Fruit fly (Drosophila melanogaster) whole organism, embryonic: Measurements from ENCODE around the gene Notum.

Experiments
- Aef1 ChIP-seq: fragments of 200-800 bp; sonication (Bioruptor generic); IDR thresholded peaks from 3 replicates; pipeline ENCODE4 v1.3.6; 2022; ENCODE audit warnings: missing biosample characterization, missing genetic modification characterization
- CG11504 ChIP-seq: fragments of 200-800 bp; sonication (Bioruptor generic); optimal IDR thresholded peaks from 3 replicates; lab custom pipeline; 2019; ENCODE audit warnings: missing biosample characterization, mild to moderate bottlenecking, missing genetic modification characterization, moderate library complexity
- CG12299 ChIP-seq: fragments of 200-800 bp; sonication (Bioruptor generic); optimal IDR thresholded peaks from 2 replicates; lab custom pipeline; 2018; ENCODE audit warnings: missing biosample characterization, mild to moderate bottlenecking, missing genetic modification characterization
- CG14667 ChIP-seq: fragments of 200-800 bp; sonication (Bioruptor generic); IDR thresholded peaks from 2 replicates; pipeline ENCODE4 v1.3.6; 2022; ENCODE audit warnings: missing biosample characterization, missing genetic modification characterization
- CG18619 ChIP-seq: fragments of 200-800 bp; sonication (Bioruptor generic); optimal IDR thresholded peaks from 3 replicates; lab custom pipeline; 2017; ENCODE audit warnings: missing biosample characterization, mild to moderate bottlenecking, missing genetic modification characterization
- CG2712 ChIP-seq: fragments of 200-800 bp; optimal IDR thresholded peaks from 3 replicates; lab custom pipeline; 2019; ENCODE audit warnings: missing biosample characterization, mild to moderate bottlenecking, missing genetic modification characterization, moderate library complexity
- CG2875 ChIP-seq: fragments of 200-800 bp; sonication (Bioruptor generic); optimal IDR thresholded peaks from 2 replicates; lab custom pipeline; 2017; ENCODE audit warnings: missing biosample characterization, mild to moderate bottlenecking, missing genetic modification characterization, missing genetic modification reagents
- CG30431 ChIP-seq: fragments of 200-800 bp; sonication (Bioruptor generic); optimal IDR thresholded peaks from 2 replicates; lab custom pipeline; 2017; ENCODE audit warnings: missing biosample characterization, missing genetic modification characterization
- CG31365 ChIP-seq: fragments of 200-800 bp; sonication (Bioruptor generic); optimal IDR thresholded peaks from 2 replicates; lab custom pipeline; 2018; ENCODE audit warnings: missing biosample characterization, mild to moderate bottlenecking, missing genetic modification characterization
- CG3407 ChIP-seq: fragments of 200-800 bp; sonication (Bioruptor generic); optimal IDR thresholded peaks from 2 replicates; lab custom pipeline; 2018; ENCODE audit warnings: missing biosample characterization, mild to moderate bottlenecking, missing genetic modification characterization
- CG4360 ChIP-seq: fragments of 200-800 bp; sonication (Bioruptor generic); IDR thresholded peaks from 2 replicates; pipeline ENCODE4 v1.3.6; 2022; ENCODE audit warnings: missing biosample characterization, missing genetic modification characterization
- CG4617 ChIP-seq: fragments of 200-800 bp; sonication (Bioruptor generic); optimal IDR thresholded peaks from 3 replicates; lab custom pipeline; 2016; ENCODE audit warnings: missing biosample characterization, missing genetic modification characterization, borderline replicate concordance
- CG4854 ChIP-seq: fragments of 200-800 bp; sonication (Bioruptor generic); optimal IDR thresholded peaks from 2 replicates; lab custom pipeline; 2016; ENCODE audit warnings: missing biosample characterization, missing genetic modification characterization, inconsistent platforms
- CG6254 ChIP-seq: fragments of 200-800 bp; sonication (Bioruptor generic); optimal IDR thresholded peaks from 3 replicates; lab custom pipeline; 2017; ENCODE audit warnings: mild to moderate bottlenecking, missing biosample characterization, missing genetic modification reagents, missing genetic modification characterization
- CG6689 ChIP-seq: fragments of 200-800 bp; sonication (Bioruptor generic); IDR thresholded peaks from 2 replicates; pipeline ENCODE4 v1.3.6; 2022; ENCODE audit warnings: missing biosample characterization, missing genetic modification characterization
- CG7963 ChIP-seq: fragments of 200-800 bp; sonication (Bioruptor generic); IDR thresholded peaks from 3 replicates; pipeline ENCODE4 v1.3.6; 2022; ENCODE audit warnings: missing biosample characterization, missing genetic modification characterization; ENCODE audit not compliant: partially characterized antibody
- CG9817 ChIP-seq: fragments of 200-800 bp; sonication (Bioruptor generic); optimal IDR thresholded peaks from 2 replicates; lab custom pipeline; 2018; ENCODE audit warnings: missing biosample characterization, mild to moderate bottlenecking, missing genetic modification characterization, moderate library complexity
- CTCF ChIP-seq: fragments of 200-800 bp; sonication (Bioruptor generic); optimal IDR thresholded peaks from 2 replicates; lab custom pipeline; 2017; ENCODE audit warnings: missing biosample characterization, mild to moderate bottlenecking, missing genetic modification characterization, moderate library complexity
- CrebB ChIP-seq: fragments of 200-800 bp; sonication (Bioruptor generic); optimal IDR thresholded peaks from 3 replicates; lab custom pipeline; 2018; ENCODE audit warnings: missing biosample characterization, mild to moderate bottlenecking, missing genetic modification characterization
- D19A ChIP-seq: fragments of 200-800 bp; optimal IDR thresholded peaks from 3 replicates; lab custom pipeline; 2019; ENCODE audit warnings: missing biosample characterization, mild to moderate bottlenecking, missing genetic modification characterization, moderate library complexity
- Dbx ChIP-seq: fragments of 200-800 bp; sonication (Bioruptor generic); IDR thresholded peaks from 3 replicates; pipeline ENCODE4 v1.3.6; 2022; ENCODE audit warnings: missing biosample characterization, missing genetic modification characterization
- Dfd ChIP-seq, 2 experiments: fragments of >200 bp; optimal IDR thresholded peaks; 2 replicates each; lab custom pipeline; 2017; ENCODE audit warnings: missing biosample characterization in 2 of 2, missing genetic modification characterization in 2 of 2
- Dll ChIP-seq: fragments of 200-800 bp; sonication (Bioruptor generic); IDR thresholded peaks from 4 replicates; pipeline ENCODE4 v1.3.6; 2022; ENCODE audit warnings: missing biosample characterization, missing genetic modification characterization; ENCODE audit not compliant: partially characterized antibody
- HLH3B ChIP-seq: fragments of 200-800 bp; sonication (Bioruptor generic); IDR thresholded peaks from 2 replicates; pipeline ENCODE4 v1.3.6; 2022; ENCODE audit warnings: missing biosample characterization, missing genetic modification characterization
- HLHmδ ChIP-seq: fragments of 200-800 bp; sonication (Bioruptor generic); optimal IDR thresholded peaks from 2 replicates; lab custom pipeline; 2018; ENCODE audit warnings: missing biosample characterization, mild to moderate bottlenecking, missing genetic modification characterization, moderate library complexity
- Hand ChIP-seq: fragments of 200-800 bp; sonication (Bioruptor generic); optimal IDR thresholded peaks from 2 replicates; lab custom pipeline; 2017; ENCODE audit warnings: mild to moderate bottlenecking, missing biosample characterization, missing genetic modification reagents, missing genetic modification characterization
- Hmx ChIP-seq: fragments of 200-800 bp; sonication (Bioruptor generic); optimal IDR thresholded peaks from 2 replicates; lab custom pipeline; 2016; ENCODE audit warnings: missing biosample characterization, missing genetic modification characterization
- Kr ChIP-seq: fragments of 200-800 bp; sonication (Bioruptor generic); optimal IDR thresholded peaks from 2 replicates; lab custom pipeline; 2017; ENCODE audit warnings: missing biosample characterization, mild to moderate bottlenecking, missing genetic modification characterization
- Med ChIP-seq: fragments of 200-800 bp; sonication (Bioruptor generic); peaks from one replicate; lab custom pipeline; 2016; ENCODE audit warnings: missing biosample characterization, missing genetic modification characterization, mild to moderate bottlenecking, inconsistent platforms, moderate library complexity
- Myb ChIP-seq: fragments of 200-800 bp; sonication (Bioruptor generic); optimal IDR thresholded peaks from 2 replicates; lab custom pipeline; 2016; ENCODE audit warnings: missing biosample characterization, missing genetic modification characterization
- cato ChIP-seq: fragments of 200-800 bp; sonication (Bioruptor generic); optimal IDR thresholded peaks from 2 replicates; lab custom pipeline; 2016; ENCODE audit warnings: missing biosample characterization, missing genetic modification characterization, borderline replicate concordance
- chif ChIP-seq, 2 experiments: fragments of 200-800 bp; sonication (Bioruptor generic); optimal IDR thresholded peaks; 3 replicates each; lab custom pipeline; 2016; ENCODE audit warnings: missing biosample characterization in 2 of 2, missing genetic modification characterization in 2 of 2
- corto ChIP-seq: fragments of 200-800 bp; sonication (Bioruptor generic); optimal IDR thresholded peaks from 2 replicates; lab custom pipeline; 2016; ENCODE audit warnings: missing biosample characterization, mild to moderate bottlenecking, missing genetic modification characterization, moderate library complexity
- crol ChIP-seq: fragments of 200-800 bp; sonication (Bioruptor generic); IDR thresholded peaks from 2 replicates; pipeline ENCODE4 v1.3.6; 2022; ENCODE audit warnings: missing biosample characterization, missing genetic modification characterization
- disco-r ChIP-seq: fragments of 200-800 bp; sonication (Bioruptor generic); optimal IDR thresholded peaks from 2 replicates; lab custom pipeline; 2016; ENCODE audit warnings: missing biosample characterization, missing genetic modification characterization
- ems ChIP-seq: fragments of 200-800 bp; sonication (Bioruptor generic); optimal IDR thresholded peaks from 3 replicates; lab custom pipeline; 2016; ENCODE audit warnings: missing biosample characterization, missing genetic modification characterization
- fd96Cb ChIP-seq: fragments of 200-800 bp; sonication (Bioruptor generic); optimal IDR thresholded peaks from 2 replicates; lab custom pipeline; 2018; ENCODE audit warnings: missing biosample characterization, mild to moderate bottlenecking, missing genetic modification characterization, moderate library complexity
- gcm ChIP-seq: fragments of 200-800 bp; sonication (Bioruptor generic); optimal IDR thresholded peaks from 2 replicates; lab custom pipeline; 2019; ENCODE audit warnings: missing biosample characterization, mild to moderate bottlenecking, missing genetic modification characterization, moderate library complexity
- gem ChIP-seq: fragments of 200-800 bp; sonication (Bioruptor generic); optimal IDR thresholded peaks from 2 replicates; lab custom pipeline; 2019; ENCODE audit warnings: missing biosample characterization, mild to moderate bottlenecking, missing genetic modification characterization, moderate library complexity
- kni ChIP-seq: fragments of 200-800 bp; sonication (Bioruptor generic); optimal IDR thresholded peaks from 3 replicates; lab custom pipeline; 2017; ENCODE audit warnings: mild to moderate bottlenecking, missing biosample characterization, missing genetic modification reagents, missing genetic modification characterization
- lbe ChIP-seq: fragments of 200-800 bp; sonication (Bioruptor generic); optimal IDR thresholded peaks from 2 replicates; lab custom pipeline; 2016; ENCODE audit warnings: missing biosample characterization, mild to moderate bottlenecking, missing genetic modification characterization
- lola ChIP-seq, 3 experiments: fragments of >200 bp in 2 of 3; fragments of 200-800 bp in 1 of 3; sonication (Bioruptor generic) in 1 of 3; optimal IDR thresholded peaks; 2 replicates each; lab custom pipeline; 2017 to 2019; ENCODE audit warnings: missing biosample characterization in 3 of 3, missing genetic modification characterization in 3 of 3, mild to moderate bottlenecking in 1 of 3, moderate library complexity in 1 of 3
- lov ChIP-seq, 2 experiments: fragments of 200-800 bp in 1 of 2; fragments of >200 bp in 1 of 2; sonication (Bioruptor generic) in 1 of 2; IDR thresholded peaks in 1 of 2; optimal IDR thresholded peaks in 1 of 2; 2 replicates in 1 of 2; 3 replicates in 1 of 2; pipeline versions ENCODE4 v1.3.6 to Lab custom; 2017 to 2022; ENCODE audit warnings: missing biosample characterization in 1 of 2, missing genetic modification characterization in 1 of 2
- maf-S ChIP-seq: fragments of 200-800 bp; sonication (Bioruptor generic); optimal IDR thresholded peaks from 2 replicates; lab custom pipeline; 2016; ENCODE audit warnings: missing biosample characterization, missing genetic modification characterization
- nmo ChIP-seq: fragments of 200-800 bp; sonication (Bioruptor generic); optimal IDR thresholded peaks from 2 replicates; lab custom pipeline; 2018; ENCODE audit warnings: missing biosample characterization, mild to moderate bottlenecking, missing genetic modification characterization, moderate library complexity
- pan ChIP-seq, 4 experiments: fragments of >200 bp in 3 of 4; fragments of 200-800 bp in 1 of 4; sonication (Bioruptor generic) in 1 of 4; optimal IDR thresholded peaks in 3 of 4; IDR thresholded peaks in 1 of 4; 2 replicates each; pipeline versions ENCODE4 v1.3.6 to Lab custom; 2017 to 2022; ENCODE audit warnings: missing biosample characterization in 2 of 4, missing genetic modification characterization in 2 of 4, mixed read lengths in 1 of 4
- sc ChIP-seq, 3 experiments: fragments of >200 bp in 2 of 3; fragments of 200-800 bp in 1 of 3; sonication (Bioruptor generic) in 1 of 3; optimal IDR thresholded peaks; 2 replicates in 2 of 3; 3 replicates in 1 of 3; lab custom pipeline; 2017; ENCODE audit warnings: mild to moderate bottlenecking in 1 of 3, missing biosample characterization in 1 of 3, missing genetic modification characterization in 1 of 3, missing genetic modification reagents in 1 of 3
- zfh1 ChIP-seq: fragments of 200-800 bp; sonication (Bioruptor generic); IDR thresholded peaks from 3 replicates; pipeline ENCODE4 v1.3.6; 2022; ENCODE audit warnings: missing biosample characterization, missing genetic modification characterization

Gene Notum

DNA sequence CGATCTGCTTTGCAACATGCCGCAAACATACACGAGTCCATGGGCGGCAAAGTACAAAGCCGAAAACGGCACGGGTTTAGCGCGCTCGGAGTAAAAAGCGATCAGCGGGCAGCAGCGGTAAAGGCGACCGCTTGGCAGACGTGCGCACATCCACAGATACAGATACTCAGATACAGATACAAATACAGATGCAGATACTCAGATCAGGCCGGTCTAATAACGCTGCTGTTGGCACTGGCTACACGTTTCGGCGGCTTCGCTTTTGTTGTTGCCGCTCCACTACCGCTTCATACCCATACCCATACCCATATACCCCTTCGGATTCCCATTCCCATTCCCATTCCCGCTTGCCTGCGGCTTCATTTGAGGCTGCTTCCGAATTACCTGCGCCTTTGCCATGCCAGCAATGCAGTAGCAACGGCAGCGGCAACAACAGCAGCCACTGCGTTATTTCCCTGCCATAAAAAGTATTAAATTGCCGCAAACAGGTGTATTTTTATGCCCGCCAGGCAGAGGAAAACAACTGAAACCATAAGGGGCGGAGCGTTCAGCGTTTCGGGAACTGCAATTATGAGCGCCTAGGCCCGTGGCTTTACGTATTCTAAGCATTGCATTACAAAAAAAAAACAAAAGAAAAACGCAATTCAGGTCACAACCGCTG lies 1.9 kb downstream of the Notum start (continued):
- TF ChIP-seq disco-r (GFP tag; lab: Kevin White, UChicago) (no peak), lola (GFP tag; optimal IDR thresholded peaks at IDR 0.05; lab: Kevin White, UChicago) (no peak), Hand (GFP tag; lab: Kevin White, UChicago) (no peak), lov (optimal IDR thresholded peaks at IDR 0.05; lab: Kevin White, UChicago) (no peak), lov (GFP tag; IDR thresholded peaks at IDR 0.05; lab: Robert Waterston, UW) (no peak), CrebB (tag; lab: Kevin White, UChicago) (no peak), CTCF (GFP tag; lab: Kevin White, UChicago) (no peak), CG31365 (tag; lab: Kevin White, UChicago) (no peak), Aef1 (GFP tag; lab: Robert Waterston, UW) (no peak), CG14667 (GFP tag; lab: Robert Waterston, UW) (no peak), CG18619 (GFP tag; lab: Kevin White, UChicago) (no peak), fd96Cb (tag; lab: Kevin White, UChicago) (no peak), Dfd (GFP tag; optimal IDR thresholded peaks at IDR 0.05; lab: Kevin White, UChicago) (no peak), CG11504 (tag; lab: Kevin White, UChicago) (no peak), chif (GFP tag; optimal IDR thresholded peaks at IDR 0.05; lab: Kevin White, UChicago) (no peak), maf-S (GFP tag; lab: Kevin White, UChicago) (no peak), D19A (tag; lab: Kevin White, UChicago) (no peak), crol (peak; percentile 22; the same call in 1 of the 2 replicates), ems (no peak), Myb (GFP tag; lab: Kevin White, UChicago) (no peak), CG4360 (peak; percentile 77), CG3407 (GFP tag; lab: Kevin White, UChicago) (no peak), CG6689 (GFP tag; lab: Robert Waterston, UW) (0 out of 2 replicates have a peak, but pooled peaks have one; percentile 3), corto (GFP tag; lab: Kevin White, UChicago) (no peak), gcm (no peak), CG4617 (GFP tag; lab: Kevin White, UChicago) (no peak), zfh1 (0 out of 3 replicates have a peak, but pooled peaks have one; percentile 15), CG30431 (GFP tag; lab: Kevin White, UChicago) (no peak), sc (optimal IDR thresholded peaks at IDR 0.05; lab: Kevin White, UChicago) (no peak), sc (GFP tag; optimal IDR thresholded peaks at IDR 0.05; lab: Kevin White, UChicago) (no peak), CG2875 (GFP tag; lab: Kevin White, UChicago) (no peak), CG4854 (GFP tag; lab: Kevin White, UChicago) (no peak), Dll (GFP tag; lab: Robert Waterston, UW) (0 out of 4 replicates have a peak, but pooled peaks have one; percentile 27), CG2712 (tag; lab: Kevin White, UChicago) (no peak), HLHmδ (GFP tag; lab: Kevin White, UChicago) (peak; percentile 32), CG12299 (no peak), Kr (peak; percentile 38), cato (GFP tag; lab: Kevin White, UChicago) (no peak), gem (tag; lab: Kevin White, UChicago) (no peak), lbe (no peak), CG9817 (tag; lab: Kevin White, UChicago) (no peak), nmo (GFP tag; lab: Kevin White, UChicago) (no peak), Hmx (GFP tag; lab: Kevin White, UChicago) (no peak), Dbx (GFP tag; lab: Robert Waterston, UW) (no peak), CG6254 (GFP tag; lab: Kevin White, UChicago) (no peak), Med (GFP tag; lab: Kevin White, UChicago) (peak; percentile 9), HLH3B (GFP tag; lab: Robert Waterston, UW) (no peak), pan (optimal IDR thresholded peaks at IDR 0.05; lab: Kevin White, UChicago) (peak in 1 of 2 experiments; percentile 59), pan (GFP tag; optimal IDR thresholded peaks at IDR 0.05 in 1 of 2, IDR thresholded peaks at IDR 0.05 in 1 of 2) (peak in 1 of 2 experiments; percentile 67), CG7963 (GFP tag; lab: Robert Waterston, UW) (no peak), kni (GFP tag; lab: Kevin White, UChicago) (peak; percentile 91)
